Worm (Caenorhabditis elegans): ENCODE measurements around the gene vab-3.

vab-3 gene

DNA sequence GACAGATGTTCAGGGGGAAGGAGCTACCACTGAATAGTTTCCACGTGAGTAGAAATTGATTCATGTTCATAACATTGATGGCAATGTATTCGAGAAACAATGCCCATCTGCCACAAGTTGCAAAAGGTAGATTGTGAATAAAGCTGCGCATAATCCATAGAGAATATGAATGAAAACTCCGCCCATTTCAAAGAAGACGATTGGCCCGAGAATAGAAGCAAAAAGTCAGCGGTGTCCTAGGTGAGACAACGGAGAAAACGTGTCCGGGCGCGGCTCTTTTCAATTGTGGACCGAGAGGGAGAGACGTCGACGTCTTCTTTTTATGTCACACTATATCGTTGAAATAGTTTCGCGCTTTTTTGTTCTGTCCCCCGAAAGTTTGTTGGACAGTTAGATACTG is at the start of gene vab-3:
TSS of gene vab-3 (plus strand) at position 301 of the 400 bp plus-strand sequence.
- TF ChIP-seq ets-5 (GFP tag; IDR thresholded peaks at IDR 0.05) (no peak), dpl-1 (GFP tag; optimal IDR thresholded peaks at IDR 0.05) (no peak), sox-4 (tag; optimal IDR thresholded peaks at IDR 0.05) (no peak), hlh-17 (GFP tag; optimal IDR thresholded peaks at IDR 0.05; ENCODE audit: borderline replicate concordance) (no peak), nhr-12 (tag; optimal IDR thresholded peaks at IDR 0.05) (no peak), nhr-237 (tag; optimal IDR thresholded peaks at IDR 0.05) (no peak), C16A3.4 (tag; optimal IDR thresholded peaks at IDR 0.05) (no peak), unc-30 (tag; optimal IDR thresholded peaks at IDR 0.05) (no peak), zip-4 (GFP tag; optimal IDR thresholded peaks at IDR 0.05) (no peak), nhr-11 (tag; optimal IDR thresholded peaks at IDR 0.05) (no peak), lir-3 (tag; optimal IDR thresholded peaks at IDR 0.05; ENCODE audit: poor library complexity) (no peak)

DNA sequence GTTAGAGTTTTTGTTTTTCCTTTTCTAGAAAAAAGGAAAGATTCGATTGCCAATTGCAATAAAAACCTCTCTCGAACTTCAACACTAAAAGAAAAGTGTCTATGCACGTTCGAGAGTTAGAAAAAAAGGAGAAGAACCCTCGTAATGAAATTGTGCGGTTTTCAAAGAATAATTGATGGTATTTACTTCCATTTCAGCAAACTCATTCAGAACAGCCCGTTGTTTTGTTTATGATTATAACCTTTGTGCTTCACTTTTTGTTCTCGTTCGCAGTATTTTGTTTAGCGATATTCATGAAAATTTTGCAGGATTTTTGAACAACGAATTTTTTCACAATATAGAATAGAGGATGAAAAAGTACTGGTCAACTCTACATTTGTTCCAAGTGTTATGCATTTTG is 45.7 kb upstream of the vab-3 start, which contains the start of gene lgc-41:
TSS of gene lgc-41 (plus strand) at position 301 of the 400 bp plus-strand sequence.
- TF ChIP-seq hpl-2 (GFP tag; optimal IDR thresholded peaks at IDR 0.05) (no peak), lin-39 (tag; optimal IDR thresholded peaks at IDR 0.05) (no peak)

DNA sequence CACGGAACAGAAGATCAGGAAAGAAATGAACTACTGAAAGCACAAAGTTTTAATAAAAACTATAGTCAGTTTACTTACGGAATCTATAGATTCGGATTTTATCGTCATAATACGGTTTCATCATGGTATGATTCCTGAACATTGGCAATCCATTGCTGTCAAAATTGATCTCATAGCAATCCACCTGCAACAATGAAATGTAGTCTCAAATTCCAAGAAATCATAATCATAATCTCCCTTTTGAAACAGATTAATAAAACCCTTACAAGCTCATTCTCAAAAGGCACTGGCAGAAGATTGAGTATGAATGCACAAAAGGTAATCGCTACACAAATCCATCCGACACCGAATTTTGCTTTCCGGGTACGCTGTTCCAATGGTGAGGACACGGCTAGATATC is 37.3 kb upstream of the vab-3 start:
- TF ChIP-seq ces-1 (GFP tag; optimal IDR thresholded peaks at IDR 0.05) (no peak), fkh-4 (tag; optimal IDR thresholded peaks at IDR 0.05; ENCODE audit: borderline replicate concordance) (peak; percentile 7), mef-2 (tag; optimal IDR thresholded peaks at IDR 0.05) (no peak), nhr-85 (tag) (no peak), xbp-1 (tag; optimal IDR thresholded peaks at IDR 0.05) (no peak), nhr-28 (tag; optimal IDR thresholded peaks at IDR 0.05) (no peak), tbx-2 (tag; optimal IDR thresholded peaks at IDR 0.05) (no peak), dsc-1 (tag; optimal IDR thresholded peaks at IDR 0.05) (peak; percentile 93), C34B4.2 (tag; optimal IDR thresholded peaks at IDR 0.05) (no peak), sox-4 (tag; optimal IDR thresholded peaks at IDR 0.05) (peak; percentile 32), efl-1 (optimal IDR thresholded peaks at IDR 0.05) (no peak), efl-1 (GFP tag; optimal IDR thresholded peaks at IDR 0.05 in 1 of 2) (no peak), fkh-8 (tag; optimal IDR thresholded peaks at IDR 0.05) (peak; percentile 45), egl-27 (tag; optimal IDR thresholded peaks at IDR 0.05) (no peak)

DNA sequence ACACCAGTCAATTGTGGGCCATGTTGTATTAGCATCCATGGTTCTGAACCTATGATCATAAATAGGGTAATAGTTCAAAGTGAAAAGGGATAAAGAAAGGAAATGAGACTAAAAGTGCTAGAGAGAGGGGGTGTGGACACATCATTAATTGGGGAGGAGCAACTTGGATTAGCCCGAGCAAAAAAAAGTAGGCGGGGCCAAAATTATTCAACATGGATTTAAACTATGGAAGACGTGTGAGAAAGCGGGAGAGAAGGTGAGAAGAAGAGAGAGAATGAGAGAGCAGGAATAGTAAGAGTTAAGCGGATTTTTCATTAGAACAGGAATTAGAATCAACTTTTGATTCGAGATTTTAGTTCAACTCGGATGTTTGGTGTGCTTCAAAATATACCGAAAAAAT is 36.1 kb upstream of the vab-3 start, which contains the start of gene C39B10.1:
TSS of gene C39B10.1 (minus strand) at position 101 of the 400 bp plus-strand sequence.
- no peak for TF ChIP-seq fkh-8 (tag; optimal IDR thresholded peaks at IDR 0.05)
- no peak for TF ChIP-seq nhr-19 (GFP tag; conservative IDR thresholded peaks at IDR 0.05)
- no peak for TF ChIP-seq fos-1 (tag; optimal IDR thresholded peaks at IDR 0.05)
- TF ChIP-seq grh-1 (GFP tag; IDR thresholded peaks at IDR 0.05): no peak
- no peak for TF ChIP-seq xbp-1 (tag; optimal IDR thresholded peaks at IDR 0.05)
- no peak for TF ChIP-seq efl-1 (optimal IDR thresholded peaks at IDR 0.05)
- peak in 1 of 2 experiments; percentile 41 for TF ChIP-seq efl-1 (GFP tag; optimal IDR thresholded peaks at IDR 0.05 in 1 of 2)
- TF ChIP-seq egl-27 (tag; optimal IDR thresholded peaks at IDR 0.05): no peak
- peak; percentile 58 for TF ChIP-seq dsc-1 (tag; optimal IDR thresholded peaks at IDR 0.05)
- no peak for TF ChIP-seq nhr-76 (tag; optimal IDR thresholded peaks at IDR 0.05)
- no peak for TF ChIP-seq elt-2 (tag; optimal IDR thresholded peaks at IDR 0.05)
- no peak for TF ChIP-seq pax-3 (tag; optimal IDR thresholded peaks at IDR 0.05)

DNA sequence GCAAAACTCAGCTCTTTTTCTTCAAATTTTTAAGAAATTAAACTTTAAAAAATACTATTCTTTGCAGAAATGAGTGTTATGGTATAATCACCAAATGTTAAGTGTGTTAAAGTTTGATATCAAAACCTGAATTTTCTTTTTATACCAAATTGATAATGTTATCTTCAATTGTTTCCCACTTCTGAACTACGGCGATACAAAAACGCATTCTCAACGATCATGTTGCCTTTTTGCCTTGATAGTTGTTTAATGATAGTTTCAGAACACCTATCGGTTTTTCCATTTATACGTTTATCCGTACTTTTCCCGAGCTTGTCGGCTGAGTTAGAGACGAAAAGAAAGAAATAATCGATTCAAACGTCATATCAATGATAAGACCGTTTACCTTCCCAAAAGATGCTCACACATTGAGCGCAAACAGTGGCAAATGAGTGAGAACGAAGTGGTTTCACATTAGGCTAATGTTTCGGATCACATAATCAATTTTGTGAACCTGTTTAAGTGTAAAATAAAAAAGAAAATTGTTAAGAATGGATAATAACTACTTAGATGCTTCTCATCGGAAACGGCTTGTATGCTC is 24.6 kb upstream of the vab-3 start, which contains the start of gene elt-4:
TSS of gene elt-4 (plus strand) at position 530 of the 580 bp plus-strand sequence.
- TF ChIP-seq nhr-71 (tag; optimal IDR thresholded peaks at IDR 0.05) (no peak), ama-1 (optimal IDR thresholded peaks at IDR 0.05) (no peak), C04F5.9 (tag; optimal IDR thresholded peaks at IDR 0.05) (no peak), ces-1 (GFP tag; optimal IDR thresholded peaks at IDR 0.05) (no peak), tbx-2 (tag; optimal IDR thresholded peaks at IDR 0.05) (no peak), lin-13 (GFP tag; optimal IDR thresholded peaks at IDR 0.05) (no peak), nhr-237 (tag; optimal IDR thresholded peaks at IDR 0.05) (no peak), nhr-85 (tag) (no peak), egl-13 (tag; optimal IDR thresholded peaks at IDR 0.05) (no peak), unc-98 (GFP tag; IDR thresholded peaks at IDR 0.05) (no peak), tlp-1 (tag; optimal IDR thresholded peaks at IDR 0.05) (no peak), unc-130 (tag; optimal IDR thresholded peaks at IDR 0.05) (no peak), lsy-2 (tag; optimal IDR thresholded peaks at IDR 0.05) (no peak), ceh-8 (GFP tag; optimal IDR thresholded peaks at IDR 0.05) (no peak), nhr-76 (tag; optimal IDR thresholded peaks at IDR 0.05) (no peak)
